Worm (Caenorhabditis elegans) whole organism, early embryonic: ENCODE data around the gene srsx-12.

Experiments
- aly-1 ChIP-seq: sonication (generic microtip); optimal IDR thresholded peaks from 2 replicates; lab custom pipeline; 2016; ENCODE audit warnings: missing genetic modification characterization, missing compliant biosample characterization
- ama-1 ChIP-seq: fragments of 150-350 bp; optimal IDR thresholded peaks from 2 replicates; lab custom pipeline; 2014
- ets-7 ChIP-seq: sonication (generic microtip); optimal IDR thresholded peaks from 2 replicates; lab custom pipeline; 2016; ENCODE audit warnings: missing genotype, missing genetic modification characterization, missing compliant biosample characterization
- flt-1 ChIP-seq: fragments of 200-800 bp; sonication (Bioruptor generic); IDR thresholded peaks from 2 replicates; pipeline ENCODE4 v1.3.6; 2022; ENCODE audit warnings: missing genetic modification characterization, missing compliant biosample characterization
- hmg-4 ChIP-seq: fragments of 200-800 bp; sonication (Bioruptor generic); optimal IDR thresholded peaks from 2 replicates; lab custom pipeline; 2018; ENCODE audit warnings: mild to moderate bottlenecking, missing genetic modification characterization, missing compliant biosample characterization
- sea-1 ChIP-seq: fragments of 200-800 bp; sonication (Bioruptor generic); conservative IDR thresholded peaks from 2 replicates; pipeline ENCODE4 v1.3.6; 2022; ENCODE audit warnings: missing genetic modification characterization, missing compliant biosample characterization

- TF ChIP-seq ets-7 (tag; lab: Kevin White, UChicago), result no peak
- TF ChIP-seq sea-1 (GFP tag; lab: Robert Waterston, UW), result no peak
- no peak for TF ChIP-seq flt-1 (GFP tag; lab: Robert Waterston, UW)
- TF ChIP-seq hmg-4 (GFP tag; lab: Kevin White, UChicago), result no peak
- no peak for TF ChIP-seq ama-1 (lab: Kevin White, UChicago)
- no peak for TF ChIP-seq aly-1 (tag; lab: Kevin White, UChicago)
Observed at ce11 chrV:4932814-4933213, 48.0 kb downstream of the srsx-12 start, which contains the start of gene C02E7.10.
